Fruit fly (Drosophila melanogaster): ENCODE measurements around the gene CG13484.

The CG13484 gene

dm6 chr3L:14028485-14029384 lies 24.1 kb downstream of the CG13484 start, which contains the start of gene Ptip:
TSS of gene Ptip (minus strand) at chr3L:14029121.
- TF ChIP-seq br (GFP tag; optimal IDR thresholded peaks at IDR 0.05) (no peak), Myc (optimal IDR thresholded peaks at IDR 0.05) (no peak), CG32264 (GFP tag; optimal IDR thresholded peaks at IDR 0.05) (no peak), Jra (GFP tag; optimal IDR thresholded peaks at IDR 0.05) (no peak), dsf (GFP tag; optimal IDR thresholded peaks at IDR 0.05; ENCODE audit: borderline replicate concordance) (no peak), brk (GFP tag; optimal IDR thresholded peaks at IDR 0.05) (no peak), foxo (GFP tag; optimal IDR thresholded peaks at IDR 0.05) (peak in 1 of 2 experiments; percentile 1), Dfd (GFP tag; optimal IDR thresholded peaks at IDR 0.05) (peak; percentile 11), dl (GFP tag; optimal IDR thresholded peaks at IDR 0.05; ENCODE audit: insufficient read depth in 1 of 2, partially characterized antibody in 2 of 2) (no peak), Vsx2 (GFP tag; optimal IDR thresholded peaks at IDR 0.05; ENCODE audit: partially characterized antibody) (no peak), Abd-B (GFP tag; optimal IDR thresholded peaks at IDR 0.05) (no peak), Sp1 (GFP tag; optimal IDR thresholded peaks at IDR 0.05) (no peak), sage (GFP tag; optimal IDR thresholded peaks at IDR 0.05) (peak; percentile 26), CG9705 (GFP tag; optimal IDR thresholded peaks at IDR 0.05) (no peak), fru (GFP tag; optimal IDR thresholded peaks at IDR 0.05) (no peak), psq (GFP tag; optimal IDR thresholded peaks at IDR 0.05) (peak; percentile 3), usp (GFP tag; optimal IDR thresholded peaks at IDR 0.05) (no peak), pan (optimal IDR thresholded peaks at IDR 0.05) (no peak), ey (GFP tag; optimal IDR thresholded peaks at IDR 0.05) (no peak), Hr83 (GFP tag; optimal IDR thresholded peaks at IDR 0.05; ENCODE audit: poor library complexity, severe bottlenecking) (peak; percentile 83), woc (GFP tag; optimal IDR thresholded peaks at IDR 0.05) (peak; percentile 72), dmrt93B (GFP tag; optimal IDR thresholded peaks at IDR 0.05) (no peak), HLH106 (tag; optimal IDR thresholded peaks at IDR 0.05) (peak; percentile 5), jim (GFP tag; optimal IDR thresholded peaks at IDR 0.05) (no peak), Rel (GFP tag; optimal IDR thresholded peaks at IDR 0.05) (no peak), Rel (tag; optimal IDR thresholded peaks at IDR 0.05) (peak; percentile 40), Dif (GFP tag; optimal IDR thresholded peaks at IDR 0.05; ENCODE audit: partially characterized antibody) (no peak), Mio (GFP tag; optimal IDR thresholded peaks at IDR 0.05) (no peak), tai (GFP tag; optimal IDR thresholded peaks at IDR 0.05) (no peak), N (GFP tag; optimal IDR thresholded peaks at IDR 0.05) (peak; percentile 58), h (GFP tag; optimal IDR thresholded peaks at IDR 0.05) (peak; percentile 19), GATAd (GFP tag; optimal IDR thresholded peaks at IDR 0.05) (no peak), CrebA (GFP tag; optimal IDR thresholded peaks at IDR 0.05; ENCODE audit: borderline replicate concordance) (no peak), lola (GFP tag; optimal IDR thresholded peaks at IDR 0.05) (no peak), OdsH (GFP tag; optimal IDR thresholded peaks at IDR 0.05) (peak; percentile 7), Hr78 (GFP tag; optimal IDR thresholded peaks at IDR 0.05) (no peak)

- no peak for TF ChIP-seq CG32264 (GFP tag; optimal IDR thresholded peaks at IDR 0.05)
- peak; percentile 88 for TF ChIP-seq Dfd (GFP tag; optimal IDR thresholded peaks at IDR 0.05)
- TF ChIP-seq h (GFP tag; optimal IDR thresholded peaks at IDR 0.05): no peak
- TF ChIP-seq Mio (GFP tag; optimal IDR thresholded peaks at IDR 0.05): no peak
- no peak for TF ChIP-seq tai (GFP tag; optimal IDR thresholded peaks at IDR 0.05)
Measured at dm6 chr3L:14027549-14027948, 25.3 kb downstream of the CG13484 start.

- TF ChIP-seq Myc (optimal IDR thresholded peaks at IDR 0.05): no peak
- TF ChIP-seq Dfd (GFP tag; optimal IDR thresholded peaks at IDR 0.05): peak; percentile 93
Measured at dm6 chr3L:14025736-14026135, 27.1 kb downstream of the CG13484 start.

Data from whole organism, wandering third instar larva.